Fruit fly (Drosophila melanogaster) whole organism, embryonic: Measurements from ENCODE around the gene COX7AL2.

Source experiments
- Asciz ChIP-seq: fragments of 200-800 bp; sonication (Bioruptor generic); optimal IDR thresholded peaks from 2 replicates; lab custom pipeline; 2017; ENCODE audit warnings: missing biosample characterization, mild to moderate bottlenecking, missing genetic modification characterization, missing genetic modification reagents
- CG11093 ChIP-seq: fragments of 200-800 bp; sonication (Bioruptor generic); IDR thresholded peaks from 3 replicates; pipeline ENCODE4 v1.3.6; 2022; ENCODE audit warnings: missing biosample characterization, missing genetic modification characterization
- CG12071 ChIP-seq: fragments of 200-800 bp; sonication (Bioruptor generic); optimal IDR thresholded peaks from 3 replicates; lab custom pipeline; 2018; ENCODE audit warnings: missing biosample characterization, mild to moderate bottlenecking, missing genetic modification characterization
- CG12942 ChIP-seq: fragments of 200-800 bp; sonication (Bioruptor generic); optimal IDR thresholded peaks from 3 replicates; lab custom pipeline; 2016; ENCODE audit warnings: missing biosample characterization, missing genetic modification characterization
- CG13624 ChIP-seq: fragments of 200-800 bp; sonication (Bioruptor generic); optimal IDR thresholded peaks from 2 replicates; lab custom pipeline; 2016; ENCODE audit warnings: missing biosample characterization, missing genetic modification characterization
- CG14667 ChIP-seq: fragments of 200-800 bp; sonication (Bioruptor generic); IDR thresholded peaks from 2 replicates; pipeline ENCODE4 v1.3.6; 2022; ENCODE audit warnings: missing biosample characterization, missing genetic modification characterization
- CG17186 ChIP-seq: fragments of 200-800 bp; sonication (Bioruptor generic); optimal IDR thresholded peaks from 3 replicates; lab custom pipeline; 2017; ENCODE audit warnings: missing biosample characterization, missing genetic modification reagents, missing genetic modification characterization
- CG17328 ChIP-seq: fragments of 200-800 bp; sonication (Bioruptor generic); IDR thresholded peaks from 2 replicates; pipeline ENCODE4 v1.3.6; 2022; ENCODE audit warnings: missing biosample characterization, missing genetic modification characterization
- CG17385 ChIP-seq: fragments of 200-800 bp; sonication (Bioruptor generic); optimal IDR thresholded peaks from 3 replicates; lab custom pipeline; 2018; ENCODE audit warnings: missing biosample characterization, mild to moderate bottlenecking, missing genetic modification characterization
- CG17568 ChIP-seq: fragments of 200-800 bp; sonication (Bioruptor generic); optimal IDR thresholded peaks from 2 replicates; lab custom pipeline; 2018; ENCODE audit warnings: missing biosample characterization, mild to moderate bottlenecking, missing genetic modification characterization, moderate library complexity
- CG1792 ChIP-seq: fragments of 200-800 bp; sonication (Bioruptor generic); optimal IDR thresholded peaks from 2 replicates; lab custom pipeline; 2016; ENCODE audit warnings: missing biosample characterization, missing genetic modification characterization
- CG2678 ChIP-seq: fragments of 200-800 bp; sonication (Bioruptor generic); optimal IDR thresholded peaks from 3 replicates; lab custom pipeline; 2019; ENCODE audit warnings: missing biosample characterization, mild to moderate bottlenecking, missing genetic modification characterization, moderate library complexity
- CG3065 ChIP-seq: fragments of 200-800 bp; sonication (Bioruptor generic); optimal IDR thresholded peaks from 2 replicates; lab custom pipeline; 2016; ENCODE audit warnings: missing biosample characterization, missing genetic modification characterization
- CG32767 ChIP-seq: fragments of 200-800 bp; sonication (Bioruptor generic); IDR thresholded peaks from 2 replicates; pipeline ENCODE4 v1.3.6; 2022; ENCODE audit warnings: missing biosample characterization, missing genetic modification characterization
- CG4424 ChIP-seq: fragments of 200-800 bp; sonication (Bioruptor generic); optimal IDR thresholded peaks from 3 replicates; lab custom pipeline; 2016; ENCODE audit warnings: missing biosample characterization, missing genetic modification characterization
- CG6175 ChIP-seq: fragments of 200-800 bp; sonication (Bioruptor generic); IDR thresholded peaks from 3 replicates; pipeline ENCODE4 v1.3.6; 2022; ENCODE audit warnings: missing biosample characterization, missing genetic modification characterization
- CG6254 ChIP-seq: fragments of 200-800 bp; sonication (Bioruptor generic); optimal IDR thresholded peaks from 3 replicates; lab custom pipeline; 2017; ENCODE audit warnings: mild to moderate bottlenecking, missing biosample characterization, missing genetic modification reagents, missing genetic modification characterization
- CG6813 ChIP-seq: fragments of 200-800 bp; sonication (Bioruptor generic); optimal IDR thresholded peaks from 2 replicates; lab custom pipeline; 2017; ENCODE audit warnings: missing biosample characterization, missing genetic modification characterization, mild to moderate bottlenecking, moderate library complexity, missing genetic modification reagents
- CG7786 ChIP-seq: fragments of 200-800 bp; sonication (Bioruptor generic); optimal IDR thresholded peaks from 2 replicates; lab custom pipeline; 2016; ENCODE audit warnings: missing biosample characterization, missing genetic modification characterization
- CG7839 ChIP-seq: fragments of 200-800 bp; sonication (Bioruptor generic); optimal IDR thresholded peaks from 3 replicates; lab custom pipeline; 2018; ENCODE audit warnings: missing biosample characterization, mild to moderate bottlenecking, missing genetic modification characterization, moderate library complexity
- CG8478 ChIP-seq: fragments of >200 bp; optimal IDR thresholded peaks from 2 replicates; lab custom pipeline; 2018
- CG8944 ChIP-seq: fragments of 200-800 bp; sonication (Bioruptor generic); optimal IDR thresholded peaks from 3 replicates; lab custom pipeline; 2016; ENCODE audit warnings: missing biosample characterization, missing genetic modification characterization
- CG9876 ChIP-seq: fragments of 200-800 bp; sonication (Bioruptor generic); optimal IDR thresholded peaks from 2 replicates; lab custom pipeline; 2016; ENCODE audit warnings: missing biosample characterization, missing genetic modification characterization
- Dip3 ChIP-seq: fragments of 200-800 bp; sonication (Bioruptor generic); optimal IDR thresholded peaks from 3 replicates; lab custom pipeline; 2016; ENCODE audit warnings: missing biosample characterization, missing genetic modification characterization
- Ets97D ChIP-seq: fragments of 200-800 bp; sonication (Bioruptor generic); optimal IDR thresholded peaks from 3 replicates; lab custom pipeline; 2016; ENCODE audit warnings: missing biosample characterization, missing genetic modification characterization
- Fer1 ChIP-seq: fragments of 200-800 bp; sonication (Bioruptor generic); optimal IDR thresholded peaks from 2 replicates; lab custom pipeline; 2017; ENCODE audit warnings: missing biosample characterization, mild to moderate bottlenecking, missing genetic modification characterization
- Gug ChIP-seq: fragments of 200-800 bp; sonication (Bioruptor generic); IDR thresholded peaks from 4 replicates; pipeline ENCODE4 v1.3.6; 2022; ENCODE audit warnings: missing biosample characterization, missing genetic modification characterization
- H15 ChIP-seq: fragments of 200-800 bp; sonication (Bioruptor generic); IDR thresholded peaks from 3 replicates; pipeline ENCODE4 v1.3.6; 2022; ENCODE audit warnings: missing biosample characterization, missing genetic modification characterization
- HHEX ChIP-seq: fragments of 200-800 bp; sonication (Bioruptor generic); optimal IDR thresholded peaks from 3 replicates; lab custom pipeline; 2017; ENCODE audit warnings: missing biosample characterization, mild to moderate bottlenecking, missing genetic modification characterization, missing genetic modification reagents
- HLH4C ChIP-seq: fragments of 200-800 bp; sonication (Bioruptor generic); IDR thresholded peaks from 3 replicates; pipeline ENCODE4 v1.3.6; 2022; ENCODE audit warnings: missing biosample characterization, missing genetic modification characterization; ENCODE audit not compliant: partially characterized antibody
- Hmr ChIP-seq: fragments of 200-800 bp; sonication (Bioruptor generic); optimal IDR thresholded peaks from 3 replicates; lab custom pipeline; 2017; ENCODE audit warnings: mild to moderate bottlenecking, missing biosample characterization, missing genetic modification reagents, missing genetic modification characterization
- Hr3 ChIP-seq: fragments of 200-800 bp; sonication (Bioruptor generic); optimal IDR thresholded peaks from 3 replicates; lab custom pipeline; 2016; ENCODE audit warnings: missing biosample characterization, missing genetic modification characterization
- Jarid2 ChIP-seq: fragments of 200-800 bp; sonication (Bioruptor generic); optimal IDR thresholded peaks from 3 replicates; lab custom pipeline; 2017; ENCODE audit warnings: mild to moderate bottlenecking, missing biosample characterization, missing genetic modification reagents, missing genetic modification characterization
- Med ChIP-seq: fragments of 200-800 bp; sonication (Bioruptor generic); peaks from one replicate; lab custom pipeline; 2016; ENCODE audit warnings: missing biosample characterization, missing genetic modification characterization, mild to moderate bottlenecking, inconsistent platforms, moderate library complexity
- Rfx ChIP-seq: fragments of 200-800 bp; sonication (Bioruptor generic); IDR thresholded peaks from 2 replicates; pipeline ENCODE4 v1.3.6; 2022; ENCODE audit warnings: missing biosample characterization, missing genetic modification characterization
- Ssrp ChIP-seq: fragments of 200-800 bp; sonication (Bioruptor generic); optimal IDR thresholded peaks from 2 replicates; lab custom pipeline; 2018; ENCODE audit warnings: missing biosample characterization, mild to moderate bottlenecking, missing genetic modification characterization, moderate library complexity
- TFAM ChIP-seq: fragments of 200-800 bp; sonication (Bioruptor generic); optimal IDR thresholded peaks from 2 replicates; lab custom pipeline; 2017; ENCODE audit warnings: missing biosample characterization, missing genetic modification characterization, inconsistent platforms
- Usf ChIP-seq: fragments of 200-800 bp; sonication (Bioruptor generic); optimal IDR thresholded peaks from 2 replicates; lab custom pipeline; 2017; ENCODE audit warnings: missing genotype, missing biosample characterization, missing genetic modification characterization
- crp ChIP-seq, 2 experiments: fragments of 200-800 bp; sonication (Bioruptor generic); optimal IDR thresholded peaks; 2 replicates in 1 of 2; 3 replicates in 1 of 2; lab custom pipeline; 2017; ENCODE audit warnings: missing biosample characterization in 2 of 2, missing genetic modification characterization in 2 of 2, mild to moderate bottlenecking in 1 of 2, moderate library complexity in 1 of 2
- dati ChIP-seq: fragments of 200-800 bp; sonication (Bioruptor generic); IDR thresholded peaks from 2 replicates; pipeline ENCODE4 v1.3.6; 2022; ENCODE audit warnings: missing biosample characterization, missing genetic modification characterization
- esg ChIP-seq: fragments of 200-800 bp; sonication (Bioruptor generic); conservative IDR thresholded peaks from 2 replicates; pipeline ENCODE4 v1.3.6; 2022; ENCODE audit warnings: missing biosample characterization, missing genetic modification characterization
- ftz-f1 ChIP-seq: fragments of 200-800 bp; sonication (Bioruptor generic); optimal IDR thresholded peaks from 2 replicates; lab custom pipeline; 2016; ENCODE audit warnings: missing biosample characterization, missing genetic modification characterization
- gcm ChIP-seq: fragments of 200-800 bp; sonication (Bioruptor generic); optimal IDR thresholded peaks from 2 replicates; lab custom pipeline; 2019; ENCODE audit warnings: missing biosample characterization, mild to moderate bottlenecking, missing genetic modification characterization, moderate library complexity
- gro ChIP-seq: fragments of 200-800 bp; sonication (Bioruptor generic); optimal IDR thresholded peaks from 2 replicates; lab custom pipeline; 2016; ENCODE audit warnings: missing biosample characterization, missing genetic modification characterization
- insv ChIP-seq, 2 experiments: fragments of 200-800 bp; sonication (Bioruptor generic); optimal IDR thresholded peaks; 3 replicates each; lab custom pipeline; 2016 to 2018; ENCODE audit warnings: missing biosample characterization in 2 of 2, missing genetic modification characterization in 2 of 2
- nerfin-1 ChIP-seq: fragments of 200-800 bp; sonication (Bioruptor generic); optimal IDR thresholded peaks from 3 replicates; lab custom pipeline; 2019; ENCODE audit warnings: missing biosample characterization, mild to moderate bottlenecking, missing genetic modification characterization, moderate library complexity
- pnt ChIP-seq: fragments of 200-800 bp; sonication (Bioruptor generic); optimal IDR thresholded peaks from 3 replicates; lab custom pipeline; 2016; ENCODE audit warnings: missing biosample characterization, missing genetic modification characterization
- shn ChIP-seq: fragments of 200-800 bp; sonication (Bioruptor generic); optimal IDR thresholded peaks from 3 replicates; lab custom pipeline; 2016; ENCODE audit warnings: missing biosample characterization, missing genetic modification characterization
- slp2 ChIP-seq: fragments of 200-800 bp; sonication (Bioruptor generic); optimal IDR thresholded peaks from 2 replicates; lab custom pipeline; 2016; ENCODE audit warnings: missing biosample characterization, missing genetic modification characterization
- zfh1 ChIP-seq: fragments of 200-800 bp; sonication (Bioruptor generic); IDR thresholded peaks from 3 replicates; pipeline ENCODE4 v1.3.6; 2022; ENCODE audit warnings: missing biosample characterization, missing genetic modification characterization

The COX7AL2 gene

DNA sequence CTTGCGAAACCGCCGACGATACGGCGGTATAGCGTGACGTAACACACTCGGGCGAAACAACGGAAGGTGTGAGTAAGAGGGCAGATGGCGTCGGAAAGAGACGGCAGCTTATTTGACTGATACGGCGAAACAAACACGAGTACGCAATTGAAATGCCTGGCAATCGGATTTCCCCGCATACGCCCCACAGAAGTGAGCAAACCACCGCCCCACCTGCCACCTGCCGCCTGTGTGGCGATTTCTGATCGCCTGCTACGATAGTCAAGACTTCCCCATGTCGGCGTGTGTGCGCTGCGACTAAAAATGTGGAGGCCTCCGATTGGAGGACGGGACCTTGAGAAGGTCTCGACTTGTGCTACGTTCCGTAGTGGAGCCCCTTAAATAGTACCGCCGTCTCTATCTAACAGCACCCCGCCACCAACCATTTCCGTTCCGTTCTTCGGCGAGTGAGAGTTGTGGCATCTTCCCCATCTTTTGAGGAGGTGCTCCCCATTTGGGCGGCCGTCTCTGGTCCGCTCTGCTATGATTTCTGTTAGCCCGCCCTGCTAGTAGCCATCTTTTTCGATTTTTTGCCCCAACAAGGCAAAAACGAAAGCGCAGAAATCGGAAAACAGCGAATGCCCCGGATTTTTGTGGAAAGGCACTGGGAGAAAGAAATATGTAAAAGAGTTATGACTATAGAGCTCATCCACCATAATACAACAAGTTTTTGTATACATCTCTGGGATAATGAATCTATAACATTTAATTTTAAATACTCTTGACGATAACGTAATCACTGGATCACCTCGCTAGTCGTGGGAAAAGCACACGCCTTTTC is 1.1 kb upstream of the COX7AL2 start (continued):
- TF ChIP-seq CG2678 (tag; lab: Kevin White, UChicago): peak; percentile 89
- TF ChIP-seq CG17186 (GFP tag; lab: Kevin White, UChicago): peak; percentile 36
- no peak for TF ChIP-seq insv (GFP tag; optimal IDR thresholded peaks at IDR 0.05; lab: Kevin White, UChicago)
- no peak for TF ChIP-seq CG14667 (GFP tag; lab: Robert Waterston, UW)
- TF ChIP-seq CG12942 (GFP tag; lab: Kevin White, UChicago): peak; percentile 81
- TF ChIP-seq pnt (GFP tag; lab: Kevin White, UChicago): peak; percentile 87
- peak; percentile 48 for TF ChIP-seq TFAM (GFP tag; lab: Kevin White, UChicago)
- TF ChIP-seq slp2 (GFP tag; lab: Kevin White, UChicago): peak; percentile 78
- no peak for TF ChIP-seq CG6175 (GFP tag; lab: Robert Waterston, UW)
- peak; percentile 47 for TF ChIP-seq nerfin-1 (tag; lab: Kevin White, UChicago)
- TF ChIP-seq CG8478 (lab: Kevin White, UChicago): peak; percentile 78
- peak; percentile 98 for TF ChIP-seq Med
- TF ChIP-seq CG32767 (GFP tag; lab: Robert Waterston, UW): no peak
- no peak for TF ChIP-seq CG3065 (GFP tag; lab: Kevin White, UChicago)
- TF ChIP-seq Hmr (GFP tag; lab: Kevin White, UChicago): peak; percentile 84
- peak; percentile 82 for TF ChIP-seq Fer1
- TF ChIP-seq H15 (GFP tag; lab: Robert Waterston, UW): no peak
- peak; percentile 49 for TF ChIP-seq gcm (GFP tag; lab: Kevin White, UChicago)
- TF ChIP-seq CG8944: peak; percentile 88
- no peak for TF ChIP-seq HLH4C
- TF ChIP-seq esg: no peak
- TF ChIP-seq CG17568 (GFP tag; lab: Kevin White, UChicago): peak; percentile 77
- TF ChIP-seq CG1792 (GFP tag; lab: Kevin White, UChicago): peak; percentile 90
- TF ChIP-seq CG6254 (GFP tag; lab: Kevin White, UChicago): peak; percentile 76
- peak; percentile 84 for TF ChIP-seq CG11093 (GFP tag; lab: Robert Waterston, UW)
- TF ChIP-seq dati: no peak
- TF ChIP-seq CG12071: peak; percentile 79
- peak; percentile 87 for TF ChIP-seq Asciz (GFP tag; lab: Kevin White, UChicago)
- peak; percentile 89 for TF ChIP-seq CG4424 (GFP tag; lab: Kevin White, UChicago)
- peak in 1 of 2 experiments; percentile 29 for TF ChIP-seq crp (GFP tag; optimal IDR thresholded peaks at IDR 0.05; lab: Kevin White, UChicago)
- no peak for TF ChIP-seq CG17328
- peak; percentile 88 for TF ChIP-seq Gug (GFP tag; lab: Robert Waterston, UW)
- no peak for TF ChIP-seq zfh1 (GFP tag; lab: Robert Waterston, UW)
- no peak for TF ChIP-seq Rfx (GFP tag; lab: Robert Waterston, UW)
- peak; percentile 81 for TF ChIP-seq CG13624 (GFP tag; lab: Kevin White, UChicago)
- TF ChIP-seq CG9876 (GFP tag; lab: Kevin White, UChicago): peak; percentile 78
- TF ChIP-seq Ets97D (GFP tag; lab: Kevin White, UChicago): peak; percentile 70
- TF ChIP-seq CG7786: peak; percentile 85
- peak; percentile 82 for TF ChIP-seq HHEX (GFP tag; lab: Kevin White, UChicago)
- TF ChIP-seq ftz-f1 (GFP tag; lab: Kevin White, UChicago): peak; percentile 100
- peak; percentile 89 for TF ChIP-seq CG7839 (tag; lab: Kevin White, UChicago)
- TF ChIP-seq CG6813: peak; percentile 76
- peak; percentile 31 for TF ChIP-seq Jarid2 (GFP tag; lab: Kevin White, UChicago)
- TF ChIP-seq CG17385 (GFP tag; lab: Kevin White, UChicago): peak; percentile 79
- peak; percentile 80 for TF ChIP-seq gro
- TF ChIP-seq Ssrp: peak; percentile 86
- TF ChIP-seq Usf (GFP tag; lab: Kevin White, UChicago): peak; percentile 74
- peak; percentile 89 for TF ChIP-seq Dip3 (GFP tag; lab: Kevin White, UChicago)
- TF ChIP-seq shn (GFP tag; lab: Kevin White, UChicago): peak; percentile 82
- peak; percentile 89 for TF ChIP-seq Hr3 (GFP tag; lab: Kevin White, UChicago)
